Worm (Caenorhabditis elegans) whole organism, L1 larva: ENCODE results near the gene unc-23.

Experiments used
- C16A3.4 ChIP-seq: fragments of 150-350 bp; optimal IDR thresholded peaks from 2 replicates; lab custom pipeline; 2014; ENCODE audit warnings: missing biosample characterization, missing genetic modification characterization
- aha-1 ChIP-seq: fragments of 150-350 bp; optimal IDR thresholded peaks from 2 replicates; lab custom pipeline; 2014; ENCODE audit warnings: missing biosample characterization, missing genetic modification characterization
- aly-2 ChIP-seq: fragments of 150-350 bp; optimal IDR thresholded peaks from 2 replicates; lab custom pipeline; 2014; ENCODE audit warnings: missing biosample characterization, missing genetic modification characterization
- ama-1 ChIP-seq: fragments of 150-350 bp; optimal IDR thresholded peaks from 2 replicates; lab custom pipeline; 2014
- blmp-1 ChIP-seq: fragments of 150-350 bp; optimal IDR thresholded peaks from 2 replicates; lab custom pipeline; 2014; ENCODE audit warnings: missing biosample characterization, missing genetic modification characterization
- ceh-63 ChIP-seq: fragments of 200-800 bp; sonication (Bioruptor generic); optimal IDR thresholded peaks from 2 replicates; lab custom pipeline; 2018; ENCODE audit warnings: mild to moderate bottlenecking, missing genetic modification characterization, missing compliant biosample characterization
- ceh-82 ChIP-seq, 3 experiments: fragments of 150-350 bp in 1 of 3; sonication (generic microtip) in 2 of 3; optimal IDR thresholded peaks; 2 replicates each; lab custom pipeline; 2014 to 2017; ENCODE audit warnings: missing biosample characterization in 3 of 3, missing genetic modification characterization in 3 of 3
- ceh-88 ChIP-seq: fragments of 200-800 bp; sonication (Bioruptor generic); IDR thresholded peaks from 2 replicates; pipeline ENCODE4 v1.3.6; 2022; ENCODE audit warnings: missing genetic modification characterization, missing compliant biosample characterization
- ces-1 ChIP-seq: fragments of 150-350 bp; optimal IDR thresholded peaks from 2 replicates; lab custom pipeline; 2014; ENCODE audit warnings: missing biosample characterization, missing genetic modification reagents, missing genetic modification characterization
- dpl-1 ChIP-seq, 3 experiments: fragments of 150-350 bp in 2 of 3; sonication (generic microtip) in 1 of 3; optimal IDR thresholded peaks; 2 replicates each; lab custom pipeline; 2014 to 2017; ENCODE audit warnings: missing biosample characterization in 3 of 3, missing genetic modification characterization in 3 of 3, missing genetic modification reagents in 3 of 3
- efl-1 ChIP-seq, 4 experiments: fragments of 150-350 bp; optimal IDR thresholded peaks in 3 of 4; peaks in 1 of 4; 1 replicate in 1 of 4; 2 replicates in 3 of 4; lab custom pipeline; 2014; ENCODE audit warnings: missing biosample characterization in 2 of 4, missing genetic modification characterization in 2 of 4, missing genetic modification reagents in 2 of 4
- egl-13 ChIP-seq: sonication (generic microtip); optimal IDR thresholded peaks from 2 replicates; lab custom pipeline; 2016; ENCODE audit warnings: missing genotype, missing genetic modification reagents, missing genetic modification characterization, missing compliant biosample characterization
- elt-2 ChIP-seq: sonication (generic microtip); optimal IDR thresholded peaks from 2 replicates; lab custom pipeline; 2016; ENCODE audit warnings: missing genetic modification characterization, mild to moderate bottlenecking, inconsistent platforms, missing compliant biosample characterization, missing genetic modification reagents
- ets-5 ChIP-seq: fragments of 200-800 bp; sonication (Bioruptor generic); IDR thresholded peaks from 2 replicates; pipeline ENCODE4 v1.3.6; 2022; ENCODE audit warnings: missing genetic modification characterization, missing compliant biosample characterization
- fkh-4 ChIP-seq: sonication (generic microtip); optimal IDR thresholded peaks from 2 replicates; lab custom pipeline; 2016; ENCODE audit warnings: missing compliant biosample characterization, missing genetic modification characterization, borderline replicate concordance
- grh-1 ChIP-seq: fragments of 200-800 bp; sonication (Bioruptor generic); IDR thresholded peaks from 2 replicates; pipeline ENCODE4 v1.3.6; 2022; ENCODE audit warnings: missing genetic modification reagents, missing genetic modification characterization, missing compliant biosample characterization
- hpl-2 ChIP-seq: fragments of 150-350 bp; optimal IDR thresholded peaks from 2 replicates; lab custom pipeline; 2014; ENCODE audit warnings: missing biosample characterization, missing genetic modification reagents, missing genetic modification characterization
- irx-1 ChIP-seq: sonication (generic microtip); optimal IDR thresholded peaks from 2 replicates; lab custom pipeline; 2016; ENCODE audit warnings: missing genetic modification characterization, missing compliant biosample characterization
- isw-1 ChIP-seq: fragments of 200-800 bp; sonication (Bioruptor generic); IDR thresholded peaks from 2 replicates; pipeline ENCODE4 v1.3.6; 2022; ENCODE audit warnings: missing genetic modification characterization, missing compliant biosample characterization
- jun-1 ChIP-seq: fragments of 150-350 bp; optimal IDR thresholded peaks from 2 replicates; lab custom pipeline; 2014; ENCODE audit warnings: missing biosample characterization, missing genetic modification reagents, missing genetic modification characterization
- lin-14 ChIP-seq: fragments of 200-800 bp; sonication (Bioruptor generic); optimal IDR thresholded peaks from 2 replicates; lab custom pipeline; 2018; ENCODE audit warnings: mild to moderate bottlenecking, missing genetic modification characterization, moderate library complexity, missing compliant biosample characterization
- nhr-11 ChIP-seq: fragments of 150-350 bp; optimal IDR thresholded peaks from 2 replicates; lab custom pipeline; 2014; ENCODE audit warnings: missing biosample characterization, missing genetic modification characterization
- nhr-12 ChIP-seq: sonication (generic microtip); optimal IDR thresholded peaks from 2 replicates; lab custom pipeline; 2017; ENCODE audit warnings: missing biosample characterization, missing genetic modification characterization
- nhr-19 ChIP-seq: fragments of 200-800 bp; sonication (Bioruptor generic); conservative IDR thresholded peaks from 2 replicates; pipeline ENCODE4 v1.3.6; 2022; ENCODE audit warnings: missing genetic modification characterization, missing compliant biosample characterization
- nhr-20 ChIP-seq: sonication (generic microtip); optimal IDR thresholded peaks from 2 replicates; lab custom pipeline; 2016; ENCODE audit warnings: mild to moderate bottlenecking, missing genetic modification characterization, missing compliant biosample characterization
- nhr-28 ChIP-seq: fragments of 150-350 bp; optimal IDR thresholded peaks from 2 replicates; lab custom pipeline; 2014; ENCODE audit warnings: missing biosample characterization, missing genetic modification characterization
- nhr-47 ChIP-seq: sonication (generic microtip); optimal IDR thresholded peaks from 2 replicates; lab custom pipeline; 2016; ENCODE audit warnings: mild to moderate bottlenecking, missing genetic modification characterization, moderate library complexity, missing compliant biosample characterization
- nhr-71 ChIP-seq: sonication (generic microtip); optimal IDR thresholded peaks from 2 replicates; lab custom pipeline; 2016; ENCODE audit warnings: mild to moderate bottlenecking, missing genetic modification characterization, moderate library complexity, missing compliant biosample characterization
- nhr-85 ChIP-seq: sonication (generic microtip); peaks from one replicate; lab custom pipeline; 2016; ENCODE audit warnings: missing genetic modification characterization, inconsistent platforms, missing compliant biosample characterization
- nhr-90 ChIP-seq: sonication (generic microtip); optimal IDR thresholded peaks from 2 replicates; lab custom pipeline; 2016; ENCODE audit warnings: mild to moderate bottlenecking, missing genetic modification characterization, missing compliant biosample characterization; ENCODE audit not compliant: poor library complexity
- rnt-1 ChIP-seq: sonication (generic microtip); optimal IDR thresholded peaks from 2 replicates; lab custom pipeline; 2016; ENCODE audit warnings: mild to moderate bottlenecking, missing genetic modification characterization, moderate library complexity, missing compliant biosample characterization
- skn-1 ChIP-seq: fragments of 150-350 bp; optimal IDR thresholded peaks from 2 replicates; lab custom pipeline; 2014; ENCODE audit warnings: missing biosample characterization, missing genetic modification characterization
- snpc-4 ChIP-seq: fragments of 150-350 bp; optimal IDR thresholded peaks from 2 replicates; lab custom pipeline; 2014; ENCODE audit warnings: missing biosample characterization, missing genetic modification characterization
- sox-4 ChIP-seq: sonication (generic microtip); optimal IDR thresholded peaks from 2 replicates; lab custom pipeline; 2016; ENCODE audit warnings: missing genetic modification characterization, missing compliant biosample characterization
- sup-37 ChIP-seq: fragments of 200-800 bp; sonication (Bioruptor generic); optimal IDR thresholded peaks from 2 replicates; lab custom pipeline; 2018; ENCODE audit warnings: mild to moderate bottlenecking, missing genetic modification characterization, missing compliant biosample characterization
- tbx-2 ChIP-seq: sonication (generic microtip); optimal IDR thresholded peaks from 2 replicates; lab custom pipeline; 2016; ENCODE audit warnings: missing genetic modification characterization, missing compliant biosample characterization
- tlp-1 ChIP-seq: fragments of 150-350 bp; optimal IDR thresholded peaks from 2 replicates; lab custom pipeline; 2014; ENCODE audit warnings: missing biosample characterization, missing genetic modification characterization
- unc-30 ChIP-seq: sonication (generic microtip); optimal IDR thresholded peaks from 2 replicates; lab custom pipeline; 2017; ENCODE audit warnings: missing biosample characterization, missing genetic modification characterization
- unc-62 ChIP-seq: fragments of 150-350 bp; optimal IDR thresholded peaks from 2 replicates; lab custom pipeline; 2014; ENCODE audit warnings: missing biosample characterization, missing genetic modification reagents, missing genetic modification characterization
- unc-86 ChIP-seq: sonication (generic microtip); optimal IDR thresholded peaks from 2 replicates; lab custom pipeline; 2016; ENCODE audit warnings: missing genetic modification characterization, missing compliant biosample characterization
- xbp-1 ChIP-seq: sonication (generic microtip); optimal IDR thresholded peaks from 2 replicates; lab custom pipeline; 2016; ENCODE audit warnings: missing genetic modification characterization, missing compliant biosample characterization
- ztf-11 ChIP-seq, 2 experiments: sonication (generic microtip); optimal IDR thresholded peaks; 2 replicates each; lab custom pipeline; 2016 to 2017; ENCODE audit warnings: missing genetic modification characterization in 2 of 2, missing biosample characterization in 1 of 2, missing compliant biosample characterization in 1 of 2
- ztf-4 ChIP-seq: fragments of 150-350 bp; optimal IDR thresholded peaks from 2 replicates; lab custom pipeline; 2014; ENCODE audit warnings: missing biosample characterization, missing genetic modification characterization

unc-23 gene

DNA sequence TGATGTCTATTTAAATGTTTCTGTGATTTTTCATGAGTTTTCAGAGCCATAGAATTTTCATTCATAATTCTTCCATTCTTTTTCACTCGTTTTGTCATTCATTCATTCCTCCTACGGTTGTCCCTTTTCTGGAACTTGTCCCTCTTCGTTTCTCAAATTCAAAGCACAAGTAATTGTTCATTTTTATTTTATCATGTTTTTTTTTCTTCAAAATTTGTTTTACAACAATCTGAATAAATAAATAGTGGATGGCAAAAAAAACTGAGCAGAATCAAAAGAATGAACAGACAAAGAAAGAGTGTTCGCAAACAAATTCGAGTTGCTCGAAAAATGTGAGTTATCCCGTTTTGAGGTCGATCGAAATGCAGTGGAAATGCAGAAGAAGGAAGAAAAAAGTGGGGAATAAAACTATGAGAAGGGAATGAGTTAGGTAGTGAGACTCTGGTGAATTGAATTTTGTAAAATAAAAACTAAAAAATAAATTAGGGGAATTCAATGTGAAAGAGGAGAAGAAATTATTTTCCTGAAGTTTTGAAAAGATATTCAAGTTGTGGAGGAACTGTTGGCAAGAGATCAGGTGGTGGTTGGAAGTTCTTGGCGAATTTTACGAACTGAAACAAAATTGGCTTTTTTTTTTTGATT is 3.4 kb downstream of the unc-23 start (continued):
- TF ChIP-seq sup-37 (GFP tag; lab: Kevin White, UChicago): no peak
- no peak for TF ChIP-seq snpc-4
- no peak for TF ChIP-seq elt-2 (tag; lab: Kevin White, UChicago)
- peak; percentile 97 for TF ChIP-seq aly-2 (tag; lab: Kevin White, UChicago)
- no peak for TF ChIP-seq unc-30 (tag; lab: Kevin White, UChicago)
- no peak for TF ChIP-seq ceh-88 (GFP tag; lab: Robert Waterston, UW)
- no peak for TF ChIP-seq ceh-82 (tag; optimal IDR thresholded peaks at IDR 0.05; lab: Kevin White, UChicago)
- TF ChIP-seq ztf-4 (tag; lab: Kevin White, UChicago): no peak
- peak; percentile 48 for TF ChIP-seq nhr-20 (tag; lab: Kevin White, UChicago)
- TF ChIP-seq unc-62 (GFP tag; lab: Kevin White, UChicago): no peak
- TF ChIP-seq isw-1 (GFP tag; lab: Robert Waterston, UW): no peak
- TF ChIP-seq nhr-11 (tag; lab: Kevin White, UChicago): no peak
- TF ChIP-seq skn-1 (tag; lab: Kevin White, UChicago): peak; percentile 35
- peak; percentile 93 for TF ChIP-seq ama-1
- no peak for TF ChIP-seq nhr-47
- no peak for TF ChIP-seq ztf-11 (tag; optimal IDR thresholded peaks at IDR 0.05; lab: Kevin White, UChicago)
- TF ChIP-seq jun-1 (tag; lab: Kevin White, UChicago): no peak
- TF ChIP-seq aha-1: no peak
- no peak for TF ChIP-seq ceh-63
- TF ChIP-seq lin-14 (GFP tag; lab: Kevin White, UChicago): no peak
- TF ChIP-seq tlp-1: no peak
- TF ChIP-seq nhr-90 (tag; lab: Kevin White, UChicago): peak; percentile 38
- TF ChIP-seq nhr-12 (tag; lab: Kevin White, UChicago): no peak
- no peak for TF ChIP-seq ets-5
- TF ChIP-seq tbx-2 (tag; lab: Kevin White, UChicago): no peak
- TF ChIP-seq nhr-19 (GFP tag; lab: Robert Waterston, UW): peak; percentile 51
- peak; percentile 17 for TF ChIP-seq blmp-1
- TF ChIP-seq nhr-28 (tag; lab: Kevin White, UChicago): no peak
- TF ChIP-seq nhr-71 (tag; lab: Kevin White, UChicago): peak; percentile 60
- no peak for TF ChIP-seq irx-1 (tag; lab: Kevin White, UChicago)
- no peak for TF ChIP-seq fkh-4 (tag; lab: Kevin White, UChicago)
- no peak for TF ChIP-seq ces-1 (GFP tag; lab: Kevin White, UChicago)
- peak; percentile 26 for TF ChIP-seq rnt-1
- peak; percentile 65 for TF ChIP-seq nhr-85 (tag; lab: Kevin White, UChicago)
- no peak for TF ChIP-seq efl-1 (optimal IDR thresholded peaks at IDR 0.05; lab: Kevin White, UChicago)
- TF ChIP-seq efl-1 (GFP tag; optimal IDR thresholded peaks at IDR 0.05 in 1 of 2; lab: Kevin White, UChicago): peak in 1 of 2 experiments; percentile 8

DNA sequence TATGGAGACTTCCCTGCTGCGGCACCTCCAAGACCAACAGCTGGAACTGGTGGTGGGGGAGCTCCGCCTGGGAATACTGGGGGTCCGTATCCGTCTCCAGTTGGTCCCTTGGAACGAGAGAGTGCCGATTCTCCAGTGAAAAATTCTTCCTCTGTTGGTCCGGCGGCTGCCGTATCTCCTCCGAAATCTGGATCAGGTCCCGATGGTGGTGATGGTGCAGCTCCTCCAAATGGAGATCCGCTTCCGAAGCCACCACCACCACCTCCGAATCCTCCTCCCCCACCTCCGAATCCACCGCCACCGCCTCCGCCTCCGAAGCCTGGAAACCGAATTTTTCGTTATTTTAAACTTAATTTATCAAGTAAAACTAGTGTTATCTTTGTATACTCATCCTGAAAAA is 4.3 kb downstream of the unc-23 start:
- TF ChIP-seq jun-1 (tag; lab: Kevin White, UChicago) (no peak), dpl-1 (GFP tag; optimal IDR thresholded peaks at IDR 0.05; lab: Kevin White, UChicago) (no peak), sox-4 (no peak), unc-86 (tag; lab: Kevin White, UChicago) (no peak), tbx-2 (tag; lab: Kevin White, UChicago) (no peak), grh-1 (GFP tag; lab: Robert Waterston, UW) (no peak), nhr-47 (no peak), sup-37 (GFP tag; lab: Kevin White, UChicago) (no peak), C16A3.4 (no peak), hpl-2 (GFP tag; lab: Kevin White, UChicago) (no peak), egl-13 (tag; lab: Kevin White, UChicago) (no peak), nhr-20 (tag; lab: Kevin White, UChicago) (no peak), xbp-1 (no peak), isw-1 (GFP tag; lab: Robert Waterston, UW) (no peak)
- TF ChIP-seq, all 84 proteins: peak for 0
